5 worm cellular contexts compared by ENCODE assay signal in the genomic region with DNA sequence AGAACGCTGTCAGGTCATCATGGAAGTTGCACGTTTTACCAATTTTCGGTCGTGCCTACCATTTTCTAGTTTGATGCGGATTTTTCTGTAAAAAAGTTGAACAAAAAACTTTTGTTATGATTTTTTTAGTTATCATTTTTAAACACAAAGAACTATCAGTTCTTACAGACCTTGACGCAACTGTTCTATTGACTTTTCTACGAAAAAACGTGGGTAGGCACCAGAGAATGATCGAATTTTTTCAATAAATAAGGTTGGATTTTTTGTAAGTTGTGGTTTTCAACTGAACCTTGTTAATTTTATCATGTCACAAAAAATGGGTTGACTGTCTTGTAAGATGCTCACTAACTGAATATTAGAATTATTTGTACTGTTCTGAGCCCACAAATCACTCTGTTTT.
TF ChIP-seq lines count a peak whose summit lies in the region.

No protein-coding gene starts in this region.

TF ChIP-seq in whole organism, L1 larva, 84 proteins besides CTCF, POLR2A, EP300 and RAD21 (continues in another document):
- TF ChIP-seq sup-37 (GFP tag; optimal IDR thresholded peaks at IDR 0.05; lab: Kevin White, UChicago) (no peak), unc-130 (tag; optimal IDR thresholded peaks at IDR 0.05; lab: Kevin White, UChicago) (no peak), lin-13 (GFP tag; optimal IDR thresholded peaks at IDR 0.05; lab: Kevin White, UChicago) (no peak), aly-2 (tag; optimal IDR thresholded peaks at IDR 0.05; lab: Kevin White, UChicago) (no peak), lin-35 (GFP tag; optimal IDR thresholded peaks at IDR 0.05; lab: Kevin White, UChicago) (no peak), ceh-8 (GFP tag; optimal IDR thresholded peaks at IDR 0.05; lab: Kevin White, UChicago) (no peak), irx-1 (tag; optimal IDR thresholded peaks at IDR 0.05; lab: Kevin White, UChicago) (no peak), fkh-4 (tag; optimal IDR thresholded peaks at IDR 0.05; lab: Kevin White, UChicago; ENCODE audit: borderline replicate concordance) (no peak), lin-14 (GFP tag; optimal IDR thresholded peaks at IDR 0.05; lab: Kevin White, UChicago) (peak; percentile 20), nhr-20 (tag; optimal IDR thresholded peaks at IDR 0.05; lab: Kevin White, UChicago) (peak; percentile 46), tbx-2 (tag; optimal IDR thresholded peaks at IDR 0.05; lab: Kevin White, UChicago) (no peak), nhr-85 (tag; lab: Kevin White, UChicago) (peak; percentile 45), ces-1 (GFP tag; optimal IDR thresholded peaks at IDR 0.05; lab: Kevin White, UChicago) (no peak), snu-23 (GFP tag; optimal IDR thresholded peaks at IDR 0.05; lab: Kevin White, UChicago) (peak; percentile 7), alr-1 (tag; optimal IDR thresholded peaks at IDR 0.05; lab: Kevin White, UChicago; ENCODE audit: borderline replicate concordance) (no peak), elt-2 (tag; optimal IDR thresholded peaks at IDR 0.05; lab: Kevin White, UChicago) (no peak), nhr-19 (GFP tag; conservative IDR thresholded peaks at IDR 0.05; lab: Robert Waterston, UW) (peak; percentile 77), C16A3.4 (tag; optimal IDR thresholded peaks at IDR 0.05; lab: Kevin White, UChicago) (no peak)

TF ChIP-seq in whole organism, L2 larva, 48 proteins besides CTCF, POLR2A, EP300 and RAD21:
- TF ChIP-seq fos-1 (tag; optimal IDR thresholded peaks at IDR 0.05; lab: Kevin White, UChicago) (no peak), blmp-1 (tag; optimal IDR thresholded peaks at IDR 0.05; lab: Kevin White, UChicago; ENCODE audit: insufficient read depth) (no peak), nhr-129 (tag; optimal IDR thresholded peaks at IDR 0.05; lab: Kevin White, UChicago) (no peak), alr-1 (tag; optimal IDR thresholded peaks at IDR 0.05; lab: Kevin White, UChicago) (no peak), mdl-1 (tag; optimal IDR thresholded peaks at IDR 0.05; lab: Kevin White, UChicago) (no peak), sma-9 (GFP tag; optimal IDR thresholded peaks at IDR 0.05; lab: Kevin White, UChicago) (peak; percentile 64), sma-9 (tag; optimal IDR thresholded peaks at IDR 0.05; lab: Kevin White, UChicago) (no peak), nhr-77 (tag; optimal IDR thresholded peaks at IDR 0.05; lab: Kevin White, UChicago) (no peak)

TF ChIP-seq in whole organism, L3 larva, 47 proteins besides CTCF, POLR2A, EP300 and RAD21:
- TF ChIP-seq pqm-1 (tag; optimal IDR thresholded peaks at IDR 0.05; lab: Kevin White, UChicago) (peak; percentile 31), daf-12 (tag; optimal IDR thresholded peaks at IDR 0.05; lab: Kevin White, UChicago) (no peak), nhr-77 (tag; optimal IDR thresholded peaks at IDR 0.05; lab: Kevin White, UChicago) (no peak), nhr-12 (tag; optimal IDR thresholded peaks at IDR 0.05; lab: Kevin White, UChicago) (no peak), lin-15B (tag; optimal IDR thresholded peaks at IDR 0.05; lab: Kevin White, UChicago) (no peak), nhr-25 (tag; optimal IDR thresholded peaks at IDR 0.05; lab: Kevin White, UChicago) (no peak), egl-5 (tag; optimal IDR thresholded peaks at IDR 0.05; lab: Kevin White, UChicago) (no peak), ztf-11 (tag; optimal IDR thresholded peaks at IDR 0.05; lab: Kevin White, UChicago) (no peak), nhr-28 (tag; optimal IDR thresholded peaks at IDR 0.05; lab: Kevin White, UChicago) (no peak), fkh-10 (GFP tag; optimal IDR thresholded peaks at IDR 0.05; lab: Kevin White, UChicago) (no peak), ZK546.5 (tag; optimal IDR thresholded peaks at IDR 0.05; lab: Kevin White, UChicago) (no peak), snpc-4 (tag; optimal IDR thresholded peaks at IDR 0.05; lab: Kevin White, UChicago) (no peak), pha-4 (tag; optimal IDR thresholded peaks at IDR 0.05; lab: Kevin White, UChicago) (peak; percentile 24), nhr-11 (tag; optimal IDR thresholded peaks at IDR 0.05; lab: Kevin White, UChicago) (no peak)

TF ChIP-seq in whole organism, L4 larva, 104 proteins besides CTCF, POLR2A, EP300 and RAD21:
- TF ChIP-seq hlh-11 (tag; optimal IDR thresholded peaks at IDR 0.05; lab: Kevin White, UChicago): peak; percentile 12
- no peak for TF ChIP-seq nhr-11 (tag; optimal IDR thresholded peaks at IDR 0.05; lab: Kevin White, UChicago)
- TF ChIP-seq daf-16 (GFP tag; optimal IDR thresholded peaks at IDR 0.05; lab: Kevin White, UChicago): no peak
- peak; percentile 29 for TF ChIP-seq daf-16 (tag; optimal IDR thresholded peaks at IDR 0.05; lab: Kevin White, UChicago)
- no peak for TF ChIP-seq lsy-2 (tag; optimal IDR thresholded peaks at IDR 0.05; lab: Kevin White, UChicago)
- no peak for TF ChIP-seq lir-3 (tag; optimal IDR thresholded peaks at IDR 0.05; lab: Kevin White, UChicago)
- no peak for TF ChIP-seq pqm-1 (tag; optimal IDR thresholded peaks at IDR 0.05; lab: Kevin White, UChicago)
- no peak for TF ChIP-seq zfp-2 (tag; optimal IDR thresholded peaks at IDR 0.05; lab: Kevin White, UChicago)
- TF ChIP-seq dmd-6 (GFP tag; IDR thresholded peaks at IDR 0.05; lab: Robert Waterston, UW): peak; percentile 47
- TF ChIP-seq nhr-48 (tag; optimal IDR thresholded peaks at IDR 0.05; lab: Kevin White, UChicago): peak; percentile 47
- TF ChIP-seq hif-1 (tag; optimal IDR thresholded peaks at IDR 0.05; lab: Kevin White, UChicago): peak in 1 of 2 experiments; percentile 89
- peak; percentile 36 for TF ChIP-seq dve-1 (tag; optimal IDR thresholded peaks at IDR 0.05; lab: Kevin White, UChicago; ENCODE audit: insufficient read depth)

TF ChIP-seq in whole organism, young adult, 124 proteins besides CTCF, POLR2A, EP300 and RAD21:
- TF ChIP-seq nhr-80 (tag; optimal IDR thresholded peaks at IDR 0.05; lab: Kevin White, UChicago) (peak; percentile 6), F22D6.2 (tag; optimal IDR thresholded peaks at IDR 0.05; lab: Kevin White, UChicago) (peak; percentile 7), lin-35 (GFP tag; optimal IDR thresholded peaks at IDR 0.05; lab: Kevin White, UChicago) (no peak), madf-8 (GFP tag; conservative IDR thresholded peaks at IDR 0.05; lab: Robert Waterston, UW) (no peak), ccch-3 (GFP tag; optimal IDR thresholded peaks at IDR 0.05; lab: Kevin White, UChicago) (no peak), cebp-2 (GFP tag; IDR thresholded peaks at IDR 0.05; lab: Robert Waterston, UW) (no peak), ets-4 (GFP tag; optimal IDR thresholded peaks at IDR 0.05; lab: Kevin White, UChicago) (no peak), xnd-1 (tag; optimal IDR thresholded peaks at IDR 0.05; lab: Kevin White, UChicago) (no peak), bed-1 (GFP tag; IDR thresholded peaks at IDR 0.05; lab: Robert Waterston, UW) (no peak)
TF ChIP-seq in whole organism, young adult: peak in this region for 2.
